Fruit fly (Drosophila melanogaster): Measurements from ENCODE around the gene Srp72.

The Srp72 gene

DNA sequence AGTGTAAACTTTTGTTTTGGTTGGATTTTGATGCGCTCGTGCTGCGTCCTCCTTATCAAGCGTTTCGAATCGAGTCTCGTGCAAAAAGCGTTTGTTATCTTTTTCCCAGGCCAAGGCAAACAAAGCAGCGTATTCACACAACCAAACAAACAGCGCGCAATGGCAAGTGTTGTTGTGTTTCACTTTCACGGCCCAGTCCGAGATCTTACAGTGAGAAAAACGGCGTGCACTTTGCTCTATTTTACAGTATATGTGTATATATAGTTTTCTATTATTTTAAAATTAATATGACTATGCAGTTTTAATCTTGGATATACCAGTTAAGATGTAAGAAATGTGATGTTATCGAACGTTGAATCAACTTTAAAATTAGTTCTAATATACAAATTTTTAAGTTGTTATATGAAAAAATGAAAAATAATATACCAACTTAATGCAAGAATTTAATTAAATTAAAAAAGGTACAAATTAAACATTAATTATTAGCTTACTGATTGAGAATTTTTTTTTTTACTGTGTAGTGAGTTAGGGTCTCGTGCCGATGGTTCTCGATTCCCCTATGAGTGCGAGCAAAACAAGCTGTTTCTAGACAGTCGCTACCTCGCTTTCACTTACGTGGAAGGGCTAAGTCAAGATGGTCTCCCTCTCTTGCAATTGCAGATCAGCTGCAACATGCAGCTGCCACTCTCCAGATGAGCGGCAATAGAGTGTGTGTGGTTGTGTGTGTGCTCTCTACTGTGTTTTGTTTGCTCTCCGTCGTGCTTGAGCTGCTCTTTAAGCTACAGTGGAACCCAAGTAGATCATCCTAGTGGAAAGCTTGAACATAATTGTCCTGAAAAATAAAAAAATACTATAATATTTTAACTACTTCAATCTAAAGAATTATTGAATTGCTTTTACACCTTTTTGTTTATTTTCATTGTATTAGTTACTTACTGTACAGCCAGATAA lies 6.0 kb downstream of the Srp72 start (continued):
- peak in 1 of 2 experiments; percentile 21 for TF ChIP-seq chif (GFP tag; optimal IDR thresholded peaks at IDR 0.05)
- TF ChIP-seq Usf (GFP tag; optimal IDR thresholded peaks at IDR 0.05), result peak; percentile 84
- TF ChIP-seq bcd (GFP tag; optimal IDR thresholded peaks at IDR 0.05), result peak; percentile 88
- TF ChIP-seq NfI (GFP tag; optimal IDR thresholded peaks at IDR 0.05), result peak; percentile 59
- peak; percentile 93 for TF ChIP-seq CG15601 (tag; optimal IDR thresholded peaks at IDR 0.05)
- peak; percentile 86 for TF ChIP-seq wor (GFP tag; IDR thresholded peaks at IDR 0.05)
- TF ChIP-seq sens (GFP tag), result peak; percentile 92
- no peak for TF ChIP-seq HmgD (GFP tag; optimal IDR thresholded peaks at IDR 0.05)
- TF ChIP-seq lmd (GFP tag; IDR thresholded peaks at IDR 0.05), result peak; percentile 89
- TF ChIP-seq tup (GFP tag; optimal IDR thresholded peaks at IDR 0.05), result no peak
- peak; percentile 89 for TF ChIP-seq CG15269 (tag; optimal IDR thresholded peaks at IDR 0.05)
- peak; percentile 30 for TF ChIP-seq bab2 (GFP tag; optimal IDR thresholded peaks at IDR 0.05)
- TF ChIP-seq CG12104 (GFP tag; optimal IDR thresholded peaks at IDR 0.05), result peak; percentile 82
- TF ChIP-seq E2f2 (GFP tag; IDR thresholded peaks at IDR 0.05), result peak; percentile 53; the same call in 1 of the 2 replicates
- TF ChIP-seq fru (optimal IDR thresholded peaks at IDR 0.05), result no peak
- TF ChIP-seq CG17912 (GFP tag; optimal IDR thresholded peaks at IDR 0.05), result no peak
- TF ChIP-seq Rfx (GFP tag; IDR thresholded peaks at IDR 0.05), result peak; percentile 49
- TF ChIP-seq inv (GFP tag; IDR thresholded peaks at IDR 0.05; ENCODE audit: partially characterized antibody), result no peak
- no peak for TF ChIP-seq fu2 (GFP tag; optimal IDR thresholded peaks at IDR 0.05)
- TF ChIP-seq dimm (GFP tag; IDR thresholded peaks at IDR 0.05), result no peak
- peak; percentile 22 for TF ChIP-seq gsb (GFP tag; IDR thresholded peaks at IDR 0.05)
- TF ChIP-seq dysf (GFP tag; IDR thresholded peaks at IDR 0.05), result peak; percentile 88
- TF ChIP-seq Optix (GFP tag; IDR thresholded peaks at IDR 0.05), result peak; percentile 52; the same call in 1 of the 3 replicates
- TF ChIP-seq CG12942 (GFP tag; optimal IDR thresholded peaks at IDR 0.05), result peak; percentile 62
- TF ChIP-seq lbe (GFP tag; optimal IDR thresholded peaks at IDR 0.05), result peak; percentile 59
- no peak for TF ChIP-seq CG14965 (GFP tag; optimal IDR thresholded peaks at IDR 0.05; ENCODE audit: borderline replicate concordance)
- no peak for TF ChIP-seq Dp (GFP tag; optimal IDR thresholded peaks at IDR 0.05)
- TF ChIP-seq ro (GFP tag; IDR thresholded peaks at IDR 0.05), result peak; percentile 42; the same call in 1 of the 2 replicates
- TF ChIP-seq Ptx1 (GFP tag; IDR thresholded peaks at IDR 0.05), result peak; percentile 89
- TF ChIP-seq vnd (GFP tag; IDR thresholded peaks at IDR 0.05; ENCODE audit: partially characterized antibody), result no peak
- TF ChIP-seq CG10209 (GFP tag; optimal IDR thresholded peaks at IDR 0.05), result peak; percentile 87
- peak; percentile 86 for TF ChIP-seq vvl (GFP tag; IDR thresholded peaks at IDR 0.05)
- peak; percentile 10 for TF ChIP-seq CG10565 (GFP tag; optimal IDR thresholded peaks at IDR 0.05)
- TF ChIP-seq Atf-2 (GFP tag; optimal IDR thresholded peaks at IDR 0.05), result no peak
- peak; percentile 6 for TF ChIP-seq CG1792 (GFP tag; optimal IDR thresholded peaks at IDR 0.05)
- TF ChIP-seq sim (GFP tag; IDR thresholded peaks at IDR 0.05), result peak; percentile 79
- peak; percentile 83 for TF ChIP-seq CG13296 (GFP tag; optimal IDR thresholded peaks at IDR 0.05)
- peak; percentile 23 for TF ChIP-seq CG11247 (GFP tag; IDR thresholded peaks at IDR 0.05)
- TF ChIP-seq HLH54F (GFP tag; optimal IDR thresholded peaks at IDR 0.05), result no peak
- TF ChIP-seq Nf-YB (GFP tag; optimal IDR thresholded peaks at IDR 0.05), result peak; percentile 84
- peak; percentile 46; the same call in 1 of the 2 replicates for TF ChIP-seq wdn (GFP tag; IDR thresholded peaks at IDR 0.05)
- TF ChIP-seq da (GFP tag; optimal IDR thresholded peaks at IDR 0.05), result peak; percentile 47
- peak; percentile 33; the same call in 1 of the 2 replicates for TF ChIP-seq sob (GFP tag; IDR thresholded peaks at IDR 0.05)
- peak; percentile 93 for TF ChIP-seq Kr (GFP tag; optimal IDR thresholded peaks at IDR 0.05)
- peak; percentile 79 for TF ChIP-seq HLH3B (GFP tag; IDR thresholded peaks at IDR 0.05)
- no peak for TF ChIP-seq CG13624 (GFP tag; optimal IDR thresholded peaks at IDR 0.05)
- peak; percentile 55 for TF ChIP-seq CG31388 (GFP tag; optimal IDR thresholded peaks at IDR 0.05)
- peak; percentile 94 for TF ChIP-seq Xrp1 (GFP tag; IDR thresholded peaks at IDR 0.05)
- peak; percentile 81 for TF ChIP-seq CG2202 (tag; optimal IDR thresholded peaks at IDR 0.05)
- TF ChIP-seq stc (GFP tag; IDR thresholded peaks at IDR 0.05), result peak; percentile 68
